Worm (Caenorhabditis elegans): ENCODE data around the gene gars-1.

gars-1 gene

DNA sequence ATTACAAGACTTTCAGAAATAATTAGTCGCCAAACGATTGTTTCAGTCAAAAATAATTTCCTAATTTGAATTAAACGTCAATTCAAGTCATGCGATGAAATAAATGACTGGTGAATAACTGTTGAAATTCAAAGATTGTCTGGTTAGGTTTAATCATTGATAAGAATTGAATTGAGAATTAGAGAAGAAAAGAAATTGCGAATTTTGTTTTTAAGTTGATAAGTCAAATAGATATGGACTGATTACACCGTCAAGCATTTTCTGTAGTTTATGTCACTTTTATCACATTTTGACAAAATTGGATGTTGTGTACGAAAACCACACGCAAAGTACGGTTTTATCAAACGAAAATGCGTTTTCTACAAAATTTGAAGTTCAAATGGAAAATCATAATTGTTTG lies 37.8 kb upstream of the gars-1 start:
- TF ChIP-seq tbx-37 (GFP tag; conservative IDR thresholded peaks at IDR 0.05) (no peak), ama-1 (optimal IDR thresholded peaks at IDR 0.05) (no peak), B0310.2 (tag; optimal IDR thresholded peaks at IDR 0.05) (no peak), ceh-13 (GFP tag; optimal IDR thresholded peaks at IDR 0.05) (no peak), scrt-1 (GFP tag; IDR thresholded peaks at IDR 0.05) (no peak), sea-1 (GFP tag; conservative IDR thresholded peaks at IDR 0.05) (no peak), aly-1 (tag; optimal IDR thresholded peaks at IDR 0.05) (no peak), hmg-4 (GFP tag; optimal IDR thresholded peaks at IDR 0.05) (no peak), ets-7 (tag; optimal IDR thresholded peaks at IDR 0.05) (no peak), tbx-11 (GFP tag; IDR thresholded peaks at IDR 0.05) (no peak), hmbx-1 (tag; optimal IDR thresholded peaks at IDR 0.05) (no peak), F13C5.2 (tag; optimal IDR thresholded peaks at IDR 0.05) (no peak), tra-4 (tag; optimal IDR thresholded peaks at IDR 0.05) (no peak), flt-1 (GFP tag; IDR thresholded peaks at IDR 0.05) (no peak), ceh-36 (tag; optimal IDR thresholded peaks at IDR 0.05) (no peak)

DNA sequence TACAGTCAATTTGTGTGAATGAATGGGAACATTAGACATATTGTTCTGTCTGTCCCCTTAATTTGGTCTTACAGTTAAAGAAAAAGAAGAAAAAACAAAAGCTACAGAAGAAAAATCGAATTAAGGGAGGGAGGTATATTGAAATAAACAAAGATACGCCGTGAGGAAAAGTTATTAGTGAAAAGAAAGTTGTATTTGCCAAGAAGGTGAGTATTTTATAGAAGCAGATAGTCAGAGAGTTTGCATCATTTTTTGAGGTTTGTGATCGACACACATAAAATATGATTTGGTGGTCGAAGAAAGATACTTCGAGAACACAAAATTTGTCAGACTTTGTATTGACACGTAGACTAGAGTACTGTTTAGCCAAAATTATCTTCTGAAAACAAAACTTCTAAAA lies 36.9 kb upstream of the gars-1 start:
- no peak for TF ChIP-seq tbx-11 (GFP tag; IDR thresholded peaks at IDR 0.05)
- TF ChIP-seq scrt-1 (GFP tag; IDR thresholded peaks at IDR 0.05), result no peak
- no peak for TF ChIP-seq sea-1 (GFP tag; conservative IDR thresholded peaks at IDR 0.05)
- no peak for TF ChIP-seq tra-4 (tag; optimal IDR thresholded peaks at IDR 0.05)
- no peak for TF ChIP-seq hmg-4 (GFP tag; optimal IDR thresholded peaks at IDR 0.05)
- no peak for TF ChIP-seq ceh-36 (tag; optimal IDR thresholded peaks at IDR 0.05)
- no peak for TF ChIP-seq ama-1 (optimal IDR thresholded peaks at IDR 0.05)
- no peak for TF ChIP-seq aly-1 (tag; optimal IDR thresholded peaks at IDR 0.05)
- TF ChIP-seq hnd-1 (tag; optimal IDR thresholded peaks at IDR 0.05), result no peak
- no peak for TF ChIP-seq ceh-13 (GFP tag; optimal IDR thresholded peaks at IDR 0.05)
- TF ChIP-seq ets-7 (tag; optimal IDR thresholded peaks at IDR 0.05), result no peak
- TF ChIP-seq pes-1 (GFP tag; IDR thresholded peaks at IDR 0.05), result no peak
- TF ChIP-seq F13C5.2 (tag; optimal IDR thresholded peaks at IDR 0.05), result no peak
- no peak for TF ChIP-seq flt-1 (GFP tag; IDR thresholded peaks at IDR 0.05)
- no peak for TF ChIP-seq B0310.2 (tag; optimal IDR thresholded peaks at IDR 0.05)
- TF ChIP-seq tbx-37 (GFP tag; conservative IDR thresholded peaks at IDR 0.05), result no peak

DNA sequence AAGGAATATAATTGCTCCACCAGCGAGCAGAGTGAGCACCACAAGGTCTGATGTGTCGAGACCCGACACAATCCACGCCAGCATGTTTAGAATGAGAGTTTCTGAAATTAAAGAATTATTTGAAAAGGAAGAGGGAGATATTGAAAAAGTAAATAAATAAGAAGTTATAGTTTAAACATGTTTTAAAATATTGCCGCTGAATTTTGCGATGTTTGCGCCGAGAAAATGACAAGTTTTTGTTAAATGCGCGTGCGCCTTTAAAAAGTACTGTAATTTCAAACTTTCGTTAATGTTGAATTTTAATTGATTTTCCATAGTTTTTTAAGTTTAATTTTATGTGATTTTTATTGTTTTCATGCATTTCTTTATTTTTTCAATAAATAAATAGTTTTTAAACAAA lies 36.1 kb upstream of the gars-1 start, which contains the start of gene emb-8:
TSS of gene emb-8 (minus strand) at position 101 of the 400 bp plus-strand sequence.
- TF ChIP-seq tbx-11 (GFP tag; IDR thresholded peaks at IDR 0.05) (no peak), ceh-36 (tag; optimal IDR thresholded peaks at IDR 0.05) (no peak), pes-1 (GFP tag; IDR thresholded peaks at IDR 0.05) (no peak), ceh-13 (GFP tag; optimal IDR thresholded peaks at IDR 0.05) (no peak)

DNA sequence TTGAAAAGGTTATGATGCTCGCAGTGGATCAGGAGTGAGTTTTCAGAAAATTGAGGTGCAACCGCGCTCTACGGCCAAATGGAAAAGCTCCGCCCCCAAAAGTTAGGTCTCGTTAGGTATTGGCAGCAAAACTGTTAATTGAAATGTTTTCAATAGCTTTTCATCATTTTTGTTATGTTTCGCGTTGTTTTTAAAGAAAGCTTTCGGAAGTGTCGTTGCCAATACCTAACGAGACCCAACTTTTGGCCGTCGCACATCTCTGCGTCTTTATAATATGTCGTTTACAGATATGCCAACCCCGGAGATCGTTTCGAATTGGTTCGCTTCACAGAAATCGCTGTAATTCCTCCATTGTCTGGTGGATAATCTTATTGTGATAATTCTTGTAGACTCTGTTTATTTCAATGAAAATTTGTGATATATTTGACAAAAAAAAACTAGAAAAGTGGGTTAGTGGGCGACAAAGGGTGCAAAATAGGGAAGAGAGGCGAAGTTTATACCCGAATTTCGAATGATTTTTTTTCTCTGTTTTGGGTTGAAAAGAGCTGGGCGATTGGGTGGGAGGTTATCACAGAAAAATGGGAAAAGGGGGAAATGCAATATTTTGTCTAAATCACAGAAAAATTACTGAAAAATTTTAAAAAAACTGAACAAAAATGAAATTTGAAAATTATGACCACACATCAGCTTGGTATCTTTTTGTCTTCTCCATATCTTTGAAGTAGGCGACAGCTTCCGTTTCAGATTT lies 33.0 kb upstream of the gars-1 start:
- TF ChIP-seq hmg-4 (GFP tag; optimal IDR thresholded peaks at IDR 0.05) (no peak), ets-7 (tag; optimal IDR thresholded peaks at IDR 0.05) (no peak), tbx-37 (GFP tag; conservative IDR thresholded peaks at IDR 0.05) (no peak), hmbx-1 (tag; optimal IDR thresholded peaks at IDR 0.05) (no peak), F13C5.2 (tag; optimal IDR thresholded peaks at IDR 0.05) (no peak), pes-1 (GFP tag; IDR thresholded peaks at IDR 0.05) (no peak), scrt-1 (GFP tag; IDR thresholded peaks at IDR 0.05) (no peak), aly-1 (tag; optimal IDR thresholded peaks at IDR 0.05) (no peak), ama-1 (optimal IDR thresholded peaks at IDR 0.05) (no peak), sea-1 (GFP tag; conservative IDR thresholded peaks at IDR 0.05) (no peak), ceh-13 (GFP tag; optimal IDR thresholded peaks at IDR 0.05) (no peak), tra-4 (tag; optimal IDR thresholded peaks at IDR 0.05) (no peak), tbx-11 (GFP tag; IDR thresholded peaks at IDR 0.05) (no peak), B0310.2 (tag; optimal IDR thresholded peaks at IDR 0.05) (no peak), flt-1 (GFP tag; IDR thresholded peaks at IDR 0.05) (no peak), ceh-36 (tag; optimal IDR thresholded peaks at IDR 0.05) (no peak), hnd-1 (tag; optimal IDR thresholded peaks at IDR 0.05) (no peak)

DNA sequence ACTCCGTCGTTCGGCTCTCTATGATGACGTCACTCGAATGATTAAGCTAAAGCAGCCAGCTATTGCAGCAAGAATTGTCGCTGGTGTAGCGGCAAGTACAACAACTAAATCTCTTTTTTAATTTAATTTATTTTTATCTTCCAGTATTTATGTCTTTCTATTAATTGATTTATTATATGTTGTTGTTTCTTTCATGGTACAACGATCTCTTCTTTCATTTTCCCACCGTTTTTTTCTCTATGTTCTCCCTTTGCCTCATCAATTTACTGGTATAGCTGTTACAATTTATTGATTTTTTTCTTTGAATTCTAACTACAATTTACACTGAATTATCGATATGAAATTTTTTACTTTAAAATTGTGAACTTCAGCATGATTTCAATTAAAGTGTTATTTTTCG lies 32.3 kb upstream of the gars-1 start, which contains the start of gene moc-6:
TSS of gene moc-6 (plus strand) at position 301 of the 400 bp plus-strand sequence.
- TF ChIP-seq pes-1 (GFP tag; IDR thresholded peaks at IDR 0.05), result no peak
- TF ChIP-seq tbx-37 (GFP tag; conservative IDR thresholded peaks at IDR 0.05), result no peak
- TF ChIP-seq aly-1 (tag; optimal IDR thresholded peaks at IDR 0.05), result no peak
- no peak for TF ChIP-seq ama-1 (optimal IDR thresholded peaks at IDR 0.05)

DNA sequence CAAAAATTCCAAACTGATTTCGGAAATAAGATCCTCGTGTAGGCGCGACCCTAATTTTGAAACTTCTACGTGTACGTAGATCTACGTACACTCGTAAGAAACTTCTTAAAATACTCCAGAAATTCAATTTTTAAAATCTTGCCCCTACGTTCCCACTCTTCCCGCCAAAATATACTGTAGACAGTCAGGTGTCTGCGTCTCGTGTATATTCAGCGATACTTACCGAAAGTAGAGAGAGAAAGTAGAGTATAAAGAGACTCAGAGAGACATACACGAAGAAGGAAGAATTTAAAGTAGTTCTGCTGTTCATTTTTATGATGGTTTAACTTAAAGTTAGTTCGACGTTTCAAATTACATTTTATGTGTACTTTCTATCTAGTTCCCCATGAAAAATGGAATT lies 29.8 kb upstream of the gars-1 start:
- no peak for TF ChIP-seq ama-1 (optimal IDR thresholded peaks at IDR 0.05)

DNA sequence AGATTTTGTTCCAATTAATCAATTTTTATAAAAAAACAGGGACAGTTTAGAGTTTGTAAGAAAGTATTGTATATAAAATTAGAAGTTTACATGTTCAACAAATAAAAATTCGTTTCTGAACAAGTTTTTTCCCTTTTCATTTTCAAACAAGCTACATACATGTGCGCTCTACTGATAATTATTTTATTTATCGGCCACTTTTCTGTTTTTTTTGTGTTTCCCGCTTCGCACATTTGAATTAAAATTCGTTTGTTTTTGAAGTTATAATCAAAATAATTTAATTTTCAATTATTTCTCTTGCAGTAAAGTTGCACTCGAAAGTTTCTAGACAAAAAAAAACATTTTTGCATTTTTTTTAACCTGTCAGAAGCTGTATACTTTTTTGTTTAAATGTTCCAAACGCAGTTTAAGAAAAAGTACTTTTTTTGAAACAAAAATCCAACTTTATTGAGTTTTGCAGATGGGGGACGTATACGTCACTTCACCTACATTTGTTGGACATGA lies 27.3 kb upstream of the gars-1 start, which contains the start of gene hira-1:
TSS of gene hira-1 (plus strand) at position 454 of the 504 bp plus-strand sequence.
- no peak for TF ChIP-seq hnd-1 (tag; optimal IDR thresholded peaks at IDR 0.05)
- no peak for TF ChIP-seq tbx-11 (GFP tag; IDR thresholded peaks at IDR 0.05)
- no peak for TF ChIP-seq hmbx-1 (tag; optimal IDR thresholded peaks at IDR 0.05)
- no peak for TF ChIP-seq flt-1 (GFP tag; IDR thresholded peaks at IDR 0.05)

DNA sequence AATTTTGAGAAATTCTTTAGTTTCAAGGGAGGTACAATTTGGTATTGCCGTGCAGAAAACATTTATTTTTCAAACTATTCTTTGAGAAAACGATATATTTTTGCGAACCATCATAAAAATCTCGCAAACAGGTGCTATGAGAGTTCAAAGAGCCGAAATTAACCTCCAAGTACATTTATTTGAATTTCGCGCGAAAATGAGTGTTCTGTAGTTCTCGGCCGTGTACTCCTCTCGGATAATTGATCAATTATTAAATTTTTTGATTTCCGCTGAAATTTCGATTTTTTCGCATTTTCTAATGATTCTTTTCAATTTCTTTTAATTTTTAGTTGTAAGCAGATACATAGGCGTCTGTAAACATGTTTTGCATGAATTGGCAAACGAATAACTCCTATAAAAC lies 26.8 kb upstream of the gars-1 start:
- no peak for TF ChIP-seq ceh-36 (tag; optimal IDR thresholded peaks at IDR 0.05)
